Worm (Caenorhabditis elegans) whole organism, L3 larva: ENCODE results near the gene Y62E10A.19.

Experiments used
- R02D3.7 ChIP-seq: fragments of 150-350 bp; optimal IDR thresholded peaks from 2 replicates; lab custom pipeline; 2014; ENCODE audit warnings: missing biosample characterization, missing genetic modification characterization
- ama-1 ChIP-seq: fragments of 150-350 bp; optimal IDR thresholded peaks from 2 replicates; lab custom pipeline; 2018
- ceh-16 ChIP-seq: sonication (generic microtip); optimal IDR thresholded peaks from 2 replicates; lab custom pipeline; 2017; ENCODE audit warnings: missing biosample characterization, missing genetic modification characterization
- egl-27 ChIP-seq: sonication (generic microtip); optimal IDR thresholded peaks from 4 replicates; lab custom pipeline; 2017; ENCODE audit warnings: missing biosample characterization, missing genetic modification reagents, missing genetic modification characterization
- elt-1 ChIP-seq: fragments of 150-350 bp; optimal IDR thresholded peaks from 2 replicates; lab custom pipeline; 2014; ENCODE audit warnings: missing biosample characterization, missing genetic modification characterization
- elt-2 ChIP-seq: sonication (generic microtip); optimal IDR thresholded peaks from 2 replicates; lab custom pipeline; 2016; ENCODE audit warnings: missing genetic modification reagents, mild to moderate bottlenecking, missing genetic modification characterization, missing compliant biosample characterization
- nhr-76 ChIP-seq: fragments of 150-350 bp; sonication (generic microtip); optimal IDR thresholded peaks from 5 replicates; lab custom pipeline; 2014; ENCODE audit warnings: missing biosample characterization, missing genetic modification characterization
- pqm-1 ChIP-seq: fragments of 150-350 bp; optimal IDR thresholded peaks from 2 replicates; lab custom pipeline; 2017; ENCODE audit warnings: missing biosample characterization, missing genetic modification characterization, inconsistent platforms
- skn-1 ChIP-seq: fragments of 150-350 bp; optimal IDR thresholded peaks from 2 replicates; lab custom pipeline; 2014; ENCODE audit warnings: missing biosample characterization, missing genetic modification characterization
- unc-39 ChIP-seq: sonication (generic microtip); optimal IDR thresholded peaks from 4 replicates; lab custom pipeline; 2017; ENCODE audit warnings: missing biosample characterization, missing genetic modification characterization
- ztf-11 ChIP-seq: fragments of 150-350 bp; optimal IDR thresholded peaks from 2 replicates; lab custom pipeline; 2014; ENCODE audit warnings: missing biosample characterization, missing genetic modification characterization

DNA sequence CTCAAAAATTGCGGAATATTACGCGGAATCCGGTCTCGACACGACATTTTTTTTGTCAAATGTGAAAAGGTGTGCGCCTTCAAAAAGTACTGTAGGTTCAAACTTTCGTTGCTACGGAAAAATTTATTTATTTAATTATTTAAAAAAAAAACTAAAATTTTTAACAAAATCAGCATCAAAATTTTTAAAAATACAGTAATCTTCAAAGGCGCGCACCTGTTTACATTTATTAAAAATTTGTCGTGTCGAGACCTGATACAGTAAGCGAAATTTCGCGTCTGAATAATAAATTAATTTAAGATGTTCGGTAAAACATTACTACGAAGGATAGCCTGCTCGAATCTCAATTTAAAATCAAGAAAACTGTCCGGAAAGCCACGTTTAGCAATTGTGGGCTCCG lies 36.4 kb downstream of the Y62E10A.19 start, which contains the start of gene Y62E10A.6:
- TF ChIP-seq ceh-16 (tag; lab: Kevin White, UChicago) (no peak), pqm-1 (tag; lab: Kevin White, UChicago) (no peak), elt-1 (tag; lab: Kevin White, UChicago) (no peak), nhr-76 (tag; lab: Kevin White, UChicago) (no peak), elt-2 (tag; lab: Kevin White, UChicago) (no peak), R02D3.7 (no peak), ama-1 (no peak), ztf-11 (tag; lab: Kevin White, UChicago) (no peak), egl-27 (tag; lab: Kevin White, UChicago) (no peak), unc-39 (tag; lab: Kevin White, UChicago) (no peak), skn-1 (tag; lab: Kevin White, UChicago) (no peak)
